Worm (Caenorhabditis elegans) whole organism, late embryonic: Measurements from ENCODE around the gene K11D12.12.

Experiments
- F13H6.1 ChIP-seq: sonication (generic microtip); optimal IDR thresholded peaks from 2 replicates; lab custom pipeline; 2016; ENCODE audit warnings: missing genetic modification characterization, missing compliant biosample characterization
- T23F11.4 ChIP-seq: fragments of 200-800 bp; sonication (Bioruptor generic); optimal IDR thresholded peaks from 2 replicates; lab custom pipeline; 2018; ENCODE audit warnings: mild to moderate bottlenecking, missing genetic modification characterization, missing compliant biosample characterization
- ahr-1 ChIP-seq: sonication (generic microtip); optimal IDR thresholded peaks from 2 replicates; lab custom pipeline; 2016; ENCODE audit warnings: missing genetic modification characterization, missing compliant biosample characterization
- ama-1 ChIP-seq: fragments of 150-350 bp; optimal IDR thresholded peaks from 2 replicates; lab custom pipeline; 2014
- ceh-18 ChIP-seq: sonication (generic microtip); optimal IDR thresholded peaks from 2 replicates; lab custom pipeline; 2016; ENCODE audit warnings: missing genetic modification characterization, missing compliant biosample characterization
- ceh-2 ChIP-seq: sonication (generic microtip); optimal IDR thresholded peaks from 2 replicates; lab custom pipeline; 2016; ENCODE audit warnings: missing genotype, missing genetic modification characterization, missing compliant biosample characterization
- ceh-22 ChIP-seq: sonication (generic microtip); optimal IDR thresholded peaks from 2 replicates; lab custom pipeline; 2017; ENCODE audit warnings: missing biosample characterization, missing genetic modification characterization
- ceh-45 ChIP-seq: fragments of 200-800 bp; sonication (Bioruptor generic); IDR thresholded peaks from 2 replicates; pipeline ENCODE4 v1.3.6; 2022; ENCODE audit warnings: missing genetic modification reagents, missing genetic modification characterization, missing compliant biosample characterization
- che-1 ChIP-seq: sonication (generic microtip); optimal IDR thresholded peaks from 2 replicates; lab custom pipeline; 2016; ENCODE audit warnings: mild to moderate bottlenecking, missing genetic modification characterization, missing compliant biosample characterization
- dve-1 ChIP-seq: sonication (generic microtip); optimal IDR thresholded peaks from 2 replicates; lab custom pipeline; 2017; ENCODE audit warnings: antibody characterized with exemption, mild to moderate bottlenecking, missing genetic modification characterization, missing compliant biosample characterization
- elt-2 ChIP-seq: sonication (generic microtip); optimal IDR thresholded peaks from 2 replicates; lab custom pipeline; 2016; ENCODE audit warnings: missing genetic modification reagents, missing genetic modification characterization, missing compliant biosample characterization
- elt-4 ChIP-seq: sonication (generic microtip); optimal IDR thresholded peaks from 2 replicates; lab custom pipeline; 2016; ENCODE audit warnings: missing genetic modification characterization, missing compliant biosample characterization
- ets-4 ChIP-seq: sonication (generic microtip); optimal IDR thresholded peaks from 2 replicates; lab custom pipeline; 2016; ENCODE audit warnings: missing genetic modification characterization, missing compliant biosample characterization
- eyg-1 ChIP-seq: sonication (generic microtip); optimal IDR thresholded peaks from 2 replicates; lab custom pipeline; 2016; ENCODE audit warnings: missing genotype, missing genetic modification characterization, missing compliant biosample characterization
- fax-1 ChIP-seq: sonication (generic microtip); optimal IDR thresholded peaks from 2 replicates; lab custom pipeline; 2016; ENCODE audit warnings: missing genotype, missing genetic modification characterization, missing compliant biosample characterization
- fkh-10 ChIP-seq: fragments of 150-350 bp; optimal IDR thresholded peaks from 2 replicates; lab custom pipeline; 2014; ENCODE audit warnings: missing biosample characterization, missing genetic modification reagents, missing genetic modification characterization
- fkh-6 ChIP-seq: sonication (generic microtip); optimal IDR thresholded peaks from 2 replicates; lab custom pipeline; 2016; ENCODE audit warnings: missing genetic modification characterization, missing compliant biosample characterization
- gmeb-2 ChIP-seq: sonication (generic microtip); optimal IDR thresholded peaks from 2 replicates; lab custom pipeline; 2016; ENCODE audit warnings: missing genetic modification characterization, inconsistent platforms, missing compliant biosample characterization
- hlh-30 ChIP-seq: sonication (generic microtip); optimal IDR thresholded peaks from 2 replicates; lab custom pipeline; 2017; ENCODE audit warnings: antibody characterized with exemption, missing genetic modification characterization, missing compliant biosample characterization; ENCODE audit not compliant: insufficient read depth
- hlh-8 ChIP-seq: sonication (generic microtip); optimal IDR thresholded peaks from 2 replicates; lab custom pipeline; 2016; ENCODE audit warnings: missing genotype, missing genetic modification characterization, missing compliant biosample characterization
- lim-6 ChIP-seq: sonication (generic microtip); optimal IDR thresholded peaks from 2 replicates; lab custom pipeline; 2016; ENCODE audit warnings: missing genetic modification characterization, missing compliant biosample characterization
- lin-11 ChIP-seq: fragments of 200-800 bp; sonication (Bioruptor generic); optimal IDR thresholded peaks from 2 replicates; lab custom pipeline; 2018; ENCODE audit warnings: mild to moderate bottlenecking, missing genetic modification characterization, missing compliant biosample characterization
- madf-2 ChIP-seq: sonication (generic microtip); optimal IDR thresholded peaks from 2 replicates; lab custom pipeline; 2017; ENCODE audit warnings: missing genetic modification characterization, missing compliant biosample characterization
- nhr-11 ChIP-seq: fragments of 150-350 bp; optimal IDR thresholded peaks from 2 replicates; lab custom pipeline; 2014; ENCODE audit warnings: missing biosample characterization, missing genetic modification characterization
- npax-4 ChIP-seq: sonication (generic microtip); optimal IDR thresholded peaks from 2 replicates; lab custom pipeline; 2016; ENCODE audit warnings: missing genetic modification characterization, missing compliant biosample characterization
- odd-2 ChIP-seq: sonication (generic microtip); optimal IDR thresholded peaks from 2 replicates; lab custom pipeline; 2017; ENCODE audit warnings: antibody characterized with exemption, mild to moderate bottlenecking, missing genetic modification characterization, missing compliant biosample characterization
- pax-1 ChIP-seq: fragments of 150-350 bp; optimal IDR thresholded peaks from 2 replicates; lab custom pipeline; 2014; ENCODE audit warnings: missing biosample characterization, missing genetic modification characterization
- pha-2 ChIP-seq: sonication (generic microtip); optimal IDR thresholded peaks from 2 replicates; lab custom pipeline; 2017; ENCODE audit warnings: mild to moderate bottlenecking, missing genetic modification characterization, missing compliant biosample characterization
- pqm-1 ChIP-seq: sonication (generic microtip); optimal IDR thresholded peaks from 2 replicates; lab custom pipeline; 2016; ENCODE audit warnings: missing genetic modification characterization, missing compliant biosample characterization
- pros-1 ChIP-seq: fragments of 150-350 bp; optimal IDR thresholded peaks from 2 replicates; lab custom pipeline; 2014; ENCODE audit warnings: missing biosample characterization, missing genetic modification reagents, missing genetic modification characterization
- ref-2 ChIP-seq: sonication (generic microtip); optimal IDR thresholded peaks from 2 replicates; lab custom pipeline; 2016; ENCODE audit warnings: missing genetic modification characterization, missing compliant biosample characterization
- sox-2 ChIP-seq: fragments of 200-800 bp; sonication (Bioruptor generic); IDR thresholded peaks from 2 replicates; pipeline ENCODE4 v1.3.6; 2022; ENCODE audit warnings: missing genetic modification reagents, missing genetic modification characterization, missing compliant biosample characterization
- sox-4 ChIP-seq: sonication (generic microtip); optimal IDR thresholded peaks from 2 replicates; lab custom pipeline; 2017; ENCODE audit warnings: mild to moderate bottlenecking, missing genetic modification characterization, inconsistent platforms, missing compliant biosample characterization
- syd-9 ChIP-seq: sonication (generic microtip); optimal IDR thresholded peaks from 2 replicates; lab custom pipeline; 2016; ENCODE audit warnings: mild to moderate bottlenecking, missing genetic modification characterization, moderate library complexity, missing compliant biosample characterization
- tbx-7 ChIP-seq: sonication (generic microtip); optimal IDR thresholded peaks from 2 replicates; lab custom pipeline; 2016; ENCODE audit warnings: missing genotype, missing genetic modification characterization, missing compliant biosample characterization
- unc-42 ChIP-seq: sonication (generic microtip); optimal IDR thresholded peaks from 2 replicates; lab custom pipeline; 2016; ENCODE audit warnings: missing genotype, missing genetic modification characterization, missing compliant biosample characterization
- ztf-16 ChIP-seq: sonication (generic microtip); optimal IDR thresholded peaks from 2 replicates; lab custom pipeline; 2017; ENCODE audit warnings: missing genetic modification characterization, missing compliant biosample characterization

Gene K11D12.12

ce11 chrV:5023355-5023754 lies 28.7 kb upstream of the K11D12.12 start:
- TF ChIP-seq ceh-22 (tag; lab: Kevin White, UChicago) (no peak), syd-9 (no peak), hlh-8 (no peak), fkh-6 (tag; lab: Kevin White, UChicago) (no peak), ceh-18 (tag; lab: Kevin White, UChicago) (no peak), elt-2 (tag; lab: Kevin White, UChicago) (peak; percentile 7)

ce11 chrV:5026438-5026837 lies 25.6 kb upstream of the K11D12.12 start:
- TF ChIP-seq dve-1 (no peak), elt-2 (tag; lab: Kevin White, UChicago) (peak; percentile 18)
- TF ChIP-seq, all 69 proteins: peak for 1

ce11 chrV:5027640-5028039 lies 24.4 kb upstream of the K11D12.12 start, which contains the start of gene cpt-4:
TSS of gene cpt-4 (minus strand) at chrV:5027723.
- TF ChIP-seq ref-2 (no peak), ztf-16 (tag; lab: Kevin White, UChicago) (no peak), che-1 (tag; lab: Kevin White, UChicago) (no peak), elt-2 (tag; lab: Kevin White, UChicago) (peak; percentile 89), lin-11 (tag; lab: Kevin White, UChicago) (no peak)

- TF ChIP-seq madf-2 (tag; lab: Kevin White, UChicago) (no peak), sox-2 (GFP tag; lab: Robert Waterston, UW) (no peak), ama-1 (lab: Kevin White, UChicago) (no peak), hlh-8 (no peak), fkh-10 (GFP tag; lab: Kevin White, UChicago) (no peak)
- TF ChIP-seq, all 69 proteins: peak for 0
Observed at ce11 chrV:5030212-5030611, 21.8 kb upstream of the K11D12.12 start.

- TF ChIP-seq gmeb-2 (tag; lab: Kevin White, UChicago) (no peak), F13H6.1 (tag; lab: Kevin White, UChicago) (no peak), unc-42 (no peak), ceh-18 (tag; lab: Kevin White, UChicago) (no peak), ceh-45 (GFP tag; lab: Robert Waterston, UW) (no peak), ahr-1 (no peak), nhr-11 (tag; lab: Kevin White, UChicago) (no peak), elt-2 (tag; lab: Kevin White, UChicago) (no peak), ztf-16 (tag; lab: Kevin White, UChicago) (no peak)
- TF ChIP-seq, all 69 proteins: peak for 0
Observed at ce11 chrV:5030715-5031114, 21.3 kb upstream of the K11D12.12 start, which contains the start of gene swt-7. TSS of gene swt-7 (minus strand) at chrV:5030815.

- TF ChIP-seq ceh-2 (tag; lab: Kevin White, UChicago), result no peak
- no peak for TF ChIP-seq unc-42
- no peak for TF ChIP-seq pha-2 (tag; lab: Kevin White, UChicago)
- TF ChIP-seq eyg-1 (tag; lab: Kevin White, UChicago), result no peak
- no peak for TF ChIP-seq lim-6 (tag; lab: Kevin White, UChicago)
- TF ChIP-seq pros-1 (tag; lab: Kevin White, UChicago), result no peak
- no peak for TF ChIP-seq odd-2 (tag; lab: Kevin White, UChicago)
- TF ChIP-seq fax-1 (tag; lab: Kevin White, UChicago), result no peak
- TF ChIP-seq ceh-45 (GFP tag; lab: Robert Waterston, UW), result no peak
- TF ChIP-seq madf-2 (tag; lab: Kevin White, UChicago), result no peak
- TF ChIP-seq nhr-11 (tag; lab: Kevin White, UChicago), result no peak
- TF ChIP-seq elt-2 (tag; lab: Kevin White, UChicago), result no peak
- no peak for TF ChIP-seq pax-1 (tag; lab: Kevin White, UChicago)
- no peak for TF ChIP-seq ets-4 (tag; lab: Kevin White, UChicago)
Observed at ce11 chrV:5031764-5032163, 20.3 kb upstream of the K11D12.12 start.

ce11 chrV:5032176-5032575 lies 19.9 kb upstream of the K11D12.12 start:
- TF ChIP-seq hlh-30 (tag; lab: Kevin White, UChicago) (no peak), tbx-7 (tag; lab: Kevin White, UChicago) (no peak), T23F11.4 (GFP tag; lab: Kevin White, UChicago) (no peak), F13H6.1 (tag; lab: Kevin White, UChicago) (no peak), sox-4 (tag; lab: Kevin White, UChicago) (no peak), elt-4 (tag; lab: Kevin White, UChicago) (no peak), ceh-18 (tag; lab: Kevin White, UChicago) (no peak), npax-4 (tag; lab: Kevin White, UChicago) (no peak), che-1 (tag; lab: Kevin White, UChicago) (no peak), fkh-10 (GFP tag; lab: Kevin White, UChicago) (no peak), pqm-1 (no peak)
